Fruit fly (Drosophila melanogaster) whole organism, embryonic: ENCODE measurements around the gene Gale.
A peak's percentile ranks its signal among the peaks of the same experiment; 100 is the strongest.

ENCODE experiments used
- Asciz ChIP-seq: fragments of 200-800 bp; sonication (Bioruptor generic); optimal IDR thresholded peaks from 2 replicates; lab custom pipeline; 2017; ENCODE audit warnings: missing biosample characterization, mild to moderate bottlenecking, missing genetic modification characterization, missing genetic modification reagents
- BtbVII ChIP-seq: fragments of 200-800 bp; sonication (Bioruptor generic); optimal IDR thresholded peaks from 3 replicates; lab custom pipeline; 2017; ENCODE audit warnings: missing biosample characterization, mild to moderate bottlenecking, missing genetic modification characterization
- Bteb2 ChIP-seq: fragments of 200-800 bp; sonication (Bioruptor generic); optimal IDR thresholded peaks from 2 replicates; lab custom pipeline; 2016; ENCODE audit warnings: missing biosample characterization, missing genetic modification characterization
- CG10267 ChIP-seq: fragments of 200-800 bp; sonication (Bioruptor generic); optimal IDR thresholded peaks from 2 replicates; lab custom pipeline; 2018; ENCODE audit warnings: missing biosample characterization, mild to moderate bottlenecking, missing genetic modification characterization, moderate library complexity
- CG10565 ChIP-seq: fragments of 200-800 bp; sonication (Bioruptor generic); optimal IDR thresholded peaks from 3 replicates; lab custom pipeline; 2016; ENCODE audit warnings: missing biosample characterization, mild to moderate bottlenecking, missing genetic modification characterization
- CG11093 ChIP-seq: fragments of 200-800 bp; sonication (Bioruptor generic); IDR thresholded peaks from 3 replicates; pipeline ENCODE4 v1.3.6; 2022; ENCODE audit warnings: missing biosample characterization, missing genetic modification characterization
- CG11696 ChIP-seq: fragments of 200-800 bp; sonication (Bioruptor generic); IDR thresholded peaks from 2 replicates; pipeline ENCODE4 v1.3.6; 2022; ENCODE audit warnings: missing biosample characterization, missing genetic modification characterization
- CG12104 ChIP-seq: fragments of 200-800 bp; sonication (Bioruptor generic); optimal IDR thresholded peaks from 3 replicates; lab custom pipeline; 2016; ENCODE audit warnings: missing biosample characterization, missing genetic modification characterization
- CG13296 ChIP-seq: fragments of 200-800 bp; sonication (Bioruptor generic); optimal IDR thresholded peaks from 3 replicates; lab custom pipeline; 2018; ENCODE audit warnings: missing biosample characterization, mild to moderate bottlenecking, missing genetic modification characterization
- CG15514 ChIP-seq: fragments of 200-800 bp; sonication (Bioruptor generic); optimal IDR thresholded peaks from 3 replicates; lab custom pipeline; 2017; ENCODE audit warnings: missing biosample characterization, missing genetic modification characterization, mild to moderate bottlenecking, moderate library complexity, missing genetic modification reagents
- CG17328 ChIP-seq: fragments of 200-800 bp; sonication (Bioruptor generic); IDR thresholded peaks from 2 replicates; pipeline ENCODE4 v1.3.6; 2022; ENCODE audit warnings: missing biosample characterization, missing genetic modification characterization
- CG18011 ChIP-seq: fragments of 200-800 bp; sonication (Bioruptor generic); optimal IDR thresholded peaks from 2 replicates; lab custom pipeline; 2017; ENCODE audit warnings: missing biosample characterization, missing genetic modification characterization, mild to moderate bottlenecking, moderate library complexity, missing genotype
- CG2129 ChIP-seq: fragments of 200-800 bp; sonication (Bioruptor generic); IDR thresholded peaks from 2 replicates; pipeline ENCODE4 v1.3.6; 2022; ENCODE audit warnings: missing biosample characterization, missing genetic modification characterization; ENCODE audit not compliant: partially characterized antibody
- CG2889 ChIP-seq: fragments of 200-800 bp; sonication (Bioruptor generic); IDR thresholded peaks from 3 replicates; pipeline ENCODE4 v1.3.6; 2022; ENCODE audit warnings: missing biosample characterization, missing genetic modification characterization
- CG30020 ChIP-seq: fragments of 200-800 bp; optimal IDR thresholded peaks from 2 replicates; lab custom pipeline; 2019; ENCODE audit warnings: missing biosample characterization, mild to moderate bottlenecking, missing genetic modification characterization, moderate library complexity
- CG30431 ChIP-seq: fragments of 200-800 bp; sonication (Bioruptor generic); optimal IDR thresholded peaks from 2 replicates; lab custom pipeline; 2017; ENCODE audit warnings: missing biosample characterization, missing genetic modification characterization
- CG3065 ChIP-seq: fragments of 200-800 bp; sonication (Bioruptor generic); optimal IDR thresholded peaks from 2 replicates; lab custom pipeline; 2016; ENCODE audit warnings: missing biosample characterization, missing genetic modification characterization
- CG31388 ChIP-seq: fragments of 200-800 bp; sonication (Bioruptor generic); optimal IDR thresholded peaks from 2 replicates; lab custom pipeline; 2016; ENCODE audit warnings: missing biosample characterization, missing genetic modification characterization
- CG34376 ChIP-seq: fragments of 200-800 bp; sonication (Bioruptor generic); optimal IDR thresholded peaks from 2 replicates; lab custom pipeline; 2018; ENCODE audit warnings: missing biosample characterization, mild to moderate bottlenecking, missing genetic modification characterization
- CG4328 ChIP-seq: fragments of 200-800 bp; sonication (Bioruptor generic); optimal IDR thresholded peaks from 3 replicates; lab custom pipeline; 2017; ENCODE audit warnings: missing biosample characterization, missing genetic modification reagents, missing genetic modification characterization
- CG4404 ChIP-seq: fragments of 200-800 bp; sonication (Bioruptor generic); IDR thresholded peaks from 2 replicates; pipeline ENCODE4 v1.3.6; 2022; ENCODE audit warnings: missing biosample characterization, missing genetic modification characterization
- CG7987 ChIP-seq: fragments of 200-800 bp; sonication (Bioruptor generic); optimal IDR thresholded peaks from 2 replicates; lab custom pipeline; 2018; ENCODE audit warnings: missing biosample characterization, mild to moderate bottlenecking, missing genetic modification characterization, moderate library complexity
- CG8290 ChIP-seq, 3 experiments: fragments of 200-800 bp; sonication (Bioruptor generic); optimal IDR thresholded peaks; 2 replicates each; lab custom pipeline; 2016 to 2019; ENCODE audit warnings: missing biosample characterization in 3 of 3, missing genetic modification characterization in 3 of 3, mild to moderate bottlenecking in 2 of 3, moderate library complexity in 1 of 3
- CkIIα-i1 ChIP-seq: fragments of 200-800 bp; sonication (Bioruptor generic); IDR thresholded peaks from 2 replicates; pipeline ENCODE4 v1.3.6; 2022; ENCODE audit warnings: missing biosample characterization, missing genetic modification characterization
- Dip3 ChIP-seq: fragments of 200-800 bp; sonication (Bioruptor generic); optimal IDR thresholded peaks from 3 replicates; lab custom pipeline; 2016; ENCODE audit warnings: missing biosample characterization, missing genetic modification characterization
- ERR ChIP-seq: fragments of 200-800 bp; sonication (Bioruptor generic); optimal IDR thresholded peaks from 2 replicates; lab custom pipeline; 2016; ENCODE audit warnings: missing biosample characterization, missing genetic modification characterization
- Fer3 ChIP-seq: fragments of 200-800 bp; sonication (Bioruptor generic); optimal IDR thresholded peaks from 2 replicates; lab custom pipeline; 2018; ENCODE audit warnings: missing biosample characterization, mild to moderate bottlenecking, missing genetic modification characterization, moderate library complexity
- HLHmδ ChIP-seq: fragments of 200-800 bp; sonication (Bioruptor generic); optimal IDR thresholded peaks from 2 replicates; lab custom pipeline; 2018; ENCODE audit warnings: missing biosample characterization, mild to moderate bottlenecking, missing genetic modification characterization, moderate library complexity
- MBD-R2 ChIP-seq: fragments of 200-800 bp; sonication (Bioruptor generic); IDR thresholded peaks from 2 replicates; pipeline ENCODE4 v1.3.6; 2022; ENCODE audit warnings: missing biosample characterization, missing genetic modification characterization
- Pdp1 ChIP-seq, 2 experiments: fragments of 200-800 bp; sonication (Bioruptor generic); optimal IDR thresholded peaks; 3 replicates each; lab custom pipeline; 2016; ENCODE audit warnings: missing biosample characterization in 2 of 2, missing genetic modification characterization in 2 of 2, mild to moderate bottlenecking in 1 of 2, moderate library complexity in 1 of 2
- Scr ChIP-seq: fragments of 200-800 bp; sonication (Bioruptor generic); IDR thresholded peaks from 2 replicates; pipeline ENCODE4 v1.3.6; 2022; ENCODE audit warnings: missing biosample characterization, missing genetic modification characterization; ENCODE audit not compliant: partially characterized antibody
- ab ChIP-seq: fragments of 200-800 bp; sonication (Bioruptor generic); optimal IDR thresholded peaks from 2 replicates; lab custom pipeline; 2016; ENCODE audit warnings: missing biosample characterization, missing genetic modification characterization
- az2 ChIP-seq: fragments of 200-800 bp; sonication (Bioruptor generic); optimal IDR thresholded peaks from 3 replicates; lab custom pipeline; 2016; ENCODE audit warnings: missing biosample characterization, missing genetic modification characterization
- bcd ChIP-seq: fragments of 200-800 bp; sonication (Bioruptor generic); optimal IDR thresholded peaks from 2 replicates; lab custom pipeline; 2017; ENCODE audit warnings: missing biosample characterization, mild to moderate bottlenecking, missing genetic modification characterization
- bigmax ChIP-seq: fragments of 200-800 bp; sonication (Bioruptor generic); optimal IDR thresholded peaks from 2 replicates; lab custom pipeline; 2018; ENCODE audit warnings: missing biosample characterization, mild to moderate bottlenecking, missing genetic modification characterization
- croc ChIP-seq: fragments of 200-800 bp; sonication (Bioruptor generic); conservative IDR thresholded peaks from 3 replicates; pipeline ENCODE4 v1.3.6; 2022; ENCODE audit warnings: missing biosample characterization, missing genetic modification characterization
- da ChIP-seq: fragments of 200-800 bp; sonication (Bioruptor generic); optimal IDR thresholded peaks from 2 replicates; lab custom pipeline; 2016; ENCODE audit warnings: missing biosample characterization, missing genetic modification characterization
- disco-r ChIP-seq: fragments of 200-800 bp; sonication (Bioruptor generic); optimal IDR thresholded peaks from 2 replicates; lab custom pipeline; 2016; ENCODE audit warnings: missing biosample characterization, missing genetic modification characterization
- en ChIP-seq: fragments of 200-800 bp; sonication (Bioruptor generic); optimal IDR thresholded peaks from 2 replicates; lab custom pipeline; 2016; ENCODE audit warnings: missing biosample characterization, missing genetic modification characterization
- eyg ChIP-seq: fragments of 200-800 bp; sonication (Bioruptor generic); optimal IDR thresholded peaks from 3 replicates; lab custom pipeline; 2016; ENCODE audit warnings: missing biosample characterization, missing genetic modification characterization
- h ChIP-seq: fragments of >200 bp; optimal IDR thresholded peaks from 2 replicates; lab custom pipeline; 2017
- jigr1 ChIP-seq: fragments of 200-800 bp; sonication (Bioruptor generic); IDR thresholded peaks from 3 replicates; pipeline ENCODE4 v1.3.6; 2022; ENCODE audit warnings: missing biosample characterization, missing genetic modification characterization
- kay ChIP-seq: fragments of 200-800 bp; sonication (Bioruptor generic); optimal IDR thresholded peaks from 2 replicates; lab custom pipeline; 2016; ENCODE audit warnings: missing biosample characterization, missing genetic modification characterization
- lab ChIP-seq: fragments of 200-800 bp; sonication (Bioruptor generic); optimal IDR thresholded peaks from 3 replicates; lab custom pipeline; 2017; ENCODE audit warnings: missing biosample characterization, missing genetic modification characterization, mild to moderate bottlenecking, moderate library complexity, missing genetic modification reagents
- onecut ChIP-seq: fragments of 200-800 bp; sonication (Bioruptor generic); IDR thresholded peaks from 2 replicates; pipeline ENCODE4 v1.3.6; 2022; ENCODE audit warnings: missing biosample characterization, missing genetic modification characterization
- p53 ChIP-seq: fragments of 200-800 bp; sonication (Bioruptor generic); optimal IDR thresholded peaks from 2 replicates; lab custom pipeline; 2016; ENCODE audit warnings: missing biosample characterization, missing genetic modification characterization
- sc ChIP-seq, 3 experiments: fragments of >200 bp in 2 of 3; fragments of 200-800 bp in 1 of 3; sonication (Bioruptor generic) in 1 of 3; optimal IDR thresholded peaks; 2 replicates in 2 of 3; 3 replicates in 1 of 3; lab custom pipeline; 2017; ENCODE audit warnings: mild to moderate bottlenecking in 1 of 3, missing biosample characterization in 1 of 3, missing genetic modification characterization in 1 of 3, missing genetic modification reagents in 1 of 3
- sens-2 ChIP-seq: fragments of 200-800 bp; sonication (Bioruptor generic); IDR thresholded peaks from 2 replicates; pipeline ENCODE4 v1.3.6; 2022; ENCODE audit warnings: missing biosample characterization, missing genetic modification characterization
- seq ChIP-seq: fragments of 200-800 bp; sonication (Bioruptor generic); IDR thresholded peaks from 2 replicates; pipeline ENCODE4 v1.3.6; 2022; ENCODE audit warnings: missing biosample characterization, missing genetic modification characterization
- tgo ChIP-seq: fragments of 200-800 bp; sonication (Bioruptor generic); IDR thresholded peaks from 3 replicates; pipeline ENCODE4 v1.3.6; 2022; ENCODE audit warnings: missing biosample characterization, missing genetic modification characterization
- trh ChIP-seq: fragments of 200-800 bp; sonication (Bioruptor generic); optimal IDR thresholded peaks from 2 replicates; lab custom pipeline; 2016; ENCODE audit warnings: missing biosample characterization, missing genetic modification characterization

Gene Gale

DNA sequence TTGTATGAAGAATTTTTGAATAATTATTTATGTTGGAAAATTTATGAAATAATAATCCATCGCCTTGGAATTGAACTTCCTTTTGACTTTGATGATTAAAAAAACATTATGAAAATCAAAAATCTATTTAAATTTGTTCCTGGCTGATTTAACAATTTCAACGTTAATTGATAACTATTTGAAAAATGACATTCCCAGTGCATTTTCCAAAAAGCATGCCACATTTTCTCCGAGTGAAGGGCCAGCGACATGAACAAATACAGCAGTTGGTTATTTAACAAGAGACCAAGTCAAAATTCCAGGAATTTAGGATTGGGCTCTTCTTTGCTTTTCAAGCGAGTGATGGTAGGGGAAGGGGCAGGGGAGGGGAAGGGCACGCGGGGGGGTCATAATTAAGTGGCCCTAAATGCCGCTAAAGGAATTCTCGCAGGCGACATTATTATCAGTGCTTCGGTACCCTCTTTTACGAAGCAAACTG, 26.0 kb upstream of the Gale start (continued):
- peak; percentile 6 for TF ChIP-seq HLHmδ (GFP tag; lab: Kevin White, UChicago)
- no peak for TF ChIP-seq bigmax
- TF ChIP-seq CG4328 (GFP tag; lab: Kevin White, UChicago), result no peak
- TF ChIP-seq kay (GFP tag; lab: Kevin White, UChicago), result peak; percentile 13
- peak; percentile 31 for TF ChIP-seq CG30020 (tag; lab: Kevin White, UChicago)
- TF ChIP-seq Fer3 (tag; lab: Kevin White, UChicago), result no peak
- no peak for TF ChIP-seq MBD-R2 (GFP tag; lab: Robert Waterston, UW)
- no peak for TF ChIP-seq CG13296 (GFP tag; lab: Kevin White, UChicago)
- TF ChIP-seq az2 (GFP tag; lab: Kevin White, UChicago), result peak; percentile 32
- TF ChIP-seq CG2889 (GFP tag; lab: Robert Waterston, UW), result no peak
- no peak for TF ChIP-seq CG3065 (GFP tag; lab: Kevin White, UChicago)
- no peak for TF ChIP-seq CkIIα-i1 (GFP tag; lab: Robert Waterston, UW)
- peak; percentile 78 for TF ChIP-seq CG10267 (tag; lab: Kevin White, UChicago)
- no peak for TF ChIP-seq CG10565 (GFP tag; lab: Kevin White, UChicago)
- TF ChIP-seq Bteb2 (GFP tag; lab: Kevin White, UChicago), result no peak
- TF ChIP-seq ab (GFP tag; lab: Kevin White, UChicago), result no peak
- peak; percentile 5 to 23 for TF ChIP-seq Pdp1 (GFP tag; optimal IDR thresholded peaks at IDR 0.05; lab: Kevin White, UChicago)
- no peak for TF ChIP-seq BtbVII (GFP tag; lab: Kevin White, UChicago)
- TF ChIP-seq CG30431 (GFP tag; lab: Kevin White, UChicago), result peak; percentile 51
- TF ChIP-seq ERR (GFP tag; lab: Kevin White, UChicago), result no peak
- no peak for TF ChIP-seq bcd
- peak; percentile 61 for TF ChIP-seq CG4404 (GFP tag; lab: Robert Waterston, UW)
- no peak for TF ChIP-seq CG11093
- 0 out of 2 replicates have a peak, but pooled peaks have one; percentile 3 for TF ChIP-seq CG17328 (GFP tag; lab: Robert Waterston, UW)
- TF ChIP-seq eyg, result no peak
- TF ChIP-seq da (GFP tag; lab: Kevin White, UChicago), result no peak
- TF ChIP-seq onecut (GFP tag; lab: Robert Waterston, UW), result peak; percentile 23; the same call in 1 of the 2 replicates
- TF ChIP-seq CG18011 (GFP tag; lab: Kevin White, UChicago), result no peak
- no peak for TF ChIP-seq trh
- TF ChIP-seq p53 (GFP tag; lab: Kevin White, UChicago), result no peak
- TF ChIP-seq Asciz, result peak; percentile 22
- TF ChIP-seq en (GFP tag; lab: Kevin White, UChicago), result no peak
- TF ChIP-seq CG8290 (GFP tag; optimal IDR thresholded peaks at IDR 0.05; lab: Kevin White, UChicago), result no peak
- TF ChIP-seq CG8290 (tag; optimal IDR thresholded peaks at IDR 0.05; lab: Kevin White, UChicago), result no peak
- TF ChIP-seq Dip3 (GFP tag; lab: Kevin White, UChicago), result no peak
- no peak for TF ChIP-seq CG11696 (GFP tag; lab: Robert Waterston, UW)
- no peak for TF ChIP-seq sens-2
- TF ChIP-seq CG15514, result no peak
- TF ChIP-seq h (lab: Kevin White, UChicago), result no peak
- no peak for TF ChIP-seq sc (optimal IDR thresholded peaks at IDR 0.05; lab: Kevin White, UChicago)
- TF ChIP-seq sc (GFP tag; optimal IDR thresholded peaks at IDR 0.05; lab: Kevin White, UChicago), result peak; percentile 56
- no peak for TF ChIP-seq disco-r
- no peak for TF ChIP-seq lab (GFP tag; lab: Kevin White, UChicago)
- TF ChIP-seq croc (GFP tag; lab: Robert Waterston, UW), result peak; percentile 59; the same call in 2 of the 3 replicates
- TF ChIP-seq CG34376 (GFP tag; lab: Kevin White, UChicago), result no peak
- TF ChIP-seq jigr1 (GFP tag; lab: Robert Waterston, UW), result no peak
- no peak for TF ChIP-seq tgo (GFP tag; lab: Robert Waterston, UW)
- TF ChIP-seq CG12104 (GFP tag; lab: Kevin White, UChicago), result no peak
- TF ChIP-seq CG31388 (GFP tag; lab: Kevin White, UChicago), result no peak
- TF ChIP-seq Scr (GFP tag; lab: Robert Waterston, UW), result no peak
- no peak for TF ChIP-seq seq (GFP tag; lab: Robert Waterston, UW)
- no peak for TF ChIP-seq CG7987 (GFP tag; lab: Kevin White, UChicago)
- TF ChIP-seq CG2129 (GFP tag; lab: Robert Waterston, UW), result no peak
